Fruit fly (Drosophila melanogaster) whole organism, prepupa: ENCODE data around the gene Or85e.

Experiments used
- Blimp-1 ChIP-seq: fragments of 200-800 bp; sonication (Bioruptor generic); optimal IDR thresholded peaks from 3 replicates; lab custom pipeline; 2017; ENCODE audit warnings: missing biosample characterization, missing genetic modification characterization, mild to moderate bottlenecking, moderate library complexity, missing genetic modification reagents
- CG11762 ChIP-seq: fragments of 200-800 bp; sonication (Bioruptor generic); optimal IDR thresholded peaks from 3 replicates; lab custom pipeline; 2016; ENCODE audit warnings: missing biosample characterization, missing genetic modification characterization; ENCODE audit not compliant: insufficient read depth
- CG15336 ChIP-seq: fragments of 200-800 bp; sonication (Bioruptor generic); IDR thresholded peaks from 2 replicates; pipeline ENCODE4 v1.3.6; 2022; ENCODE audit warnings: missing biosample characterization, missing genetic modification characterization
- CG1621 ChIP-seq: fragments of 200-800 bp; sonication (Bioruptor generic); optimal IDR thresholded peaks from 3 replicates; lab custom pipeline; 2018; ENCODE audit warnings: missing biosample characterization, mild to moderate bottlenecking, missing genetic modification characterization
- CG16779 ChIP-seq: fragments of 200-800 bp; sonication (Bioruptor generic); optimal IDR thresholded peaks from 3 replicates; lab custom pipeline; 2017; ENCODE audit warnings: missing biosample characterization, mild to moderate bottlenecking, missing genetic modification characterization
- CG3032 ChIP-seq: fragments of 200-800 bp; optimal IDR thresholded peaks from 2 replicates; lab custom pipeline; 2019; ENCODE audit warnings: missing biosample characterization, mild to moderate bottlenecking, missing genetic modification characterization, moderate library complexity
- CG31627 ChIP-seq: fragments of 200-800 bp; sonication (Bioruptor generic); optimal IDR thresholded peaks from 3 replicates; lab custom pipeline; 2016; ENCODE audit warnings: missing biosample characterization, missing genetic modification characterization
- CG32006 ChIP-seq: fragments of 200-800 bp; sonication (Bioruptor generic); optimal IDR thresholded peaks from 3 replicates; lab custom pipeline; 2017; ENCODE audit warnings: missing biosample characterization, mild to moderate bottlenecking, missing genetic modification characterization
- CG34406 ChIP-seq: fragments of 200-800 bp; sonication (Bioruptor generic); optimal IDR thresholded peaks from 3 replicates; lab custom pipeline; 2016; ENCODE audit warnings: missing biosample characterization, missing genetic modification characterization
- CG3919 ChIP-seq: fragments of 200-800 bp; sonication (Bioruptor generic); optimal IDR thresholded peaks from 3 replicates; lab custom pipeline; 2016; ENCODE audit warnings: missing biosample characterization, missing genetic modification characterization
- CG4318 ChIP-seq: fragments of 200-800 bp; sonication (Bioruptor generic); optimal IDR thresholded peaks from 3 replicates; lab custom pipeline; 2017; ENCODE audit warnings: missing biosample characterization, mild to moderate bottlenecking, missing genetic modification characterization
- CG6163 ChIP-seq: fragments of 200-800 bp; sonication (Bioruptor generic); IDR thresholded peaks from 3 replicates; pipeline ENCODE4 v1.3.6; 2022; ENCODE audit warnings: missing biosample characterization, missing genetic modification characterization
- CG6276 ChIP-seq: fragments of 200-800 bp; sonication (Bioruptor generic); optimal IDR thresholded peaks from 2 replicates; lab custom pipeline; 2017; ENCODE audit warnings: missing biosample characterization, mild to moderate bottlenecking, missing genetic modification characterization
- CG6792 ChIP-seq: fragments of 200-800 bp; sonication (Bioruptor generic); optimal IDR thresholded peaks from 3 replicates; lab custom pipeline; 2016; ENCODE audit warnings: missing biosample characterization, missing genetic modification characterization
- CG6808 ChIP-seq: fragments of 200-800 bp; sonication (Bioruptor generic); optimal IDR thresholded peaks from 3 replicates; lab custom pipeline; 2017; ENCODE audit warnings: missing biosample characterization, missing genetic modification characterization, mild to moderate bottlenecking, moderate library complexity, missing genetic modification reagents
- CG6854 ChIP-seq: fragments of 200-800 bp; sonication (Bioruptor generic); optimal IDR thresholded peaks from 2 replicates; lab custom pipeline; 2017; ENCODE audit warnings: missing biosample characterization, mild to moderate bottlenecking, missing genetic modification characterization
- CG7368 ChIP-seq: fragments of 200-800 bp; sonication (Bioruptor generic); optimal IDR thresholded peaks from 3 replicates; lab custom pipeline; 2016; ENCODE audit warnings: missing biosample characterization, missing genetic modification characterization
- CG8632 ChIP-seq: fragments of 200-800 bp; sonication (Bioruptor generic); optimal IDR thresholded peaks from 3 replicates; lab custom pipeline; 2016; ENCODE audit warnings: missing biosample characterization, missing genetic modification characterization
- Eip75B ChIP-seq: fragments of 200-800 bp; sonication (Bioruptor generic); optimal IDR thresholded peaks from 3 replicates; lab custom pipeline; 2016; ENCODE audit warnings: missing biosample characterization, missing genetic modification characterization
- Eip93F ChIP-seq: fragments of 200-800 bp; sonication (Bioruptor generic); optimal IDR thresholded peaks from 2 replicates; lab custom pipeline; 2016; ENCODE audit warnings: missing biosample characterization, mild to moderate bottlenecking, missing genetic modification characterization
- Ets21C ChIP-seq: fragments of 200-800 bp; sonication (Bioruptor generic); optimal IDR thresholded peaks from 3 replicates; lab custom pipeline; 2016; ENCODE audit warnings: missing biosample characterization, missing genetic modification characterization
- Ets96B ChIP-seq: fragments of 200-800 bp; optimal IDR thresholded peaks from 2 replicates; lab custom pipeline; 2019; ENCODE audit warnings: missing biosample characterization, mild to moderate bottlenecking, missing genetic modification characterization, moderate library complexity
- Hr38 ChIP-seq: sonication (Bioruptor generic); optimal IDR thresholded peaks from 2 replicates; lab custom pipeline; 2016; ENCODE audit warnings: missing biosample characterization, missing genetic modification characterization
- Hr39 ChIP-seq: fragments of 200-800 bp; sonication (Bioruptor generic); optimal IDR thresholded peaks from 2 replicates; lab custom pipeline; 2016; ENCODE audit warnings: missing biosample characterization, missing genetic modification characterization
- Met ChIP-seq: fragments of 200-800 bp; sonication (Bioruptor generic); optimal IDR thresholded peaks from 3 replicates; lab custom pipeline; 2016; ENCODE audit warnings: missing biosample characterization, missing genetic modification characterization
- OdsH ChIP-seq: fragments of 200-800 bp; sonication (Bioruptor generic); optimal IDR thresholded peaks from 3 replicates; lab custom pipeline; 2016; ENCODE audit warnings: missing biosample characterization, missing genetic modification characterization
- Smox ChIP-seq: fragments of 200-800 bp; sonication (Bioruptor generic); optimal IDR thresholded peaks from 3 replicates; lab custom pipeline; 2016; ENCODE audit warnings: missing biosample characterization, missing genetic modification characterization
- Sox102F ChIP-seq: fragments of 200-800 bp; sonication (Bioruptor generic); optimal IDR thresholded peaks from 2 replicates; lab custom pipeline; 2016; ENCODE audit warnings: missing biosample characterization, mild to moderate bottlenecking, missing genetic modification characterization
- Sox14 ChIP-seq: fragments of 200-800 bp; sonication (Bioruptor generic); optimal IDR thresholded peaks from 3 replicates; lab custom pipeline; 2016; ENCODE audit warnings: missing biosample characterization, missing genetic modification characterization
- Sox15 ChIP-seq: fragments of 200-800 bp; sonication (Bioruptor generic); optimal IDR thresholded peaks from 3 replicates; lab custom pipeline; 2016; ENCODE audit warnings: missing biosample characterization, missing genetic modification characterization
- acj6 ChIP-seq: fragments of 200-800 bp; sonication (Bioruptor generic); optimal IDR thresholded peaks from 3 replicates; lab custom pipeline; 2016; ENCODE audit warnings: missing biosample characterization, missing genetic modification characterization
- dac ChIP-seq: fragments of 200-800 bp; sonication (Bioruptor generic); optimal IDR thresholded peaks from 2 replicates; lab custom pipeline; 2017; ENCODE audit warnings: missing biosample characterization, mild to moderate bottlenecking, missing genetic modification characterization
- eg ChIP-seq: fragments of 200-800 bp; sonication (Bioruptor generic); IDR thresholded peaks from 3 replicates; pipeline ENCODE4 v1.3.6; 2022; ENCODE audit warnings: missing biosample characterization, missing genetic modification characterization
- esn ChIP-seq: fragments of 200-800 bp; sonication (Bioruptor generic); optimal IDR thresholded peaks from 2 replicates; lab custom pipeline; 2016; ENCODE audit warnings: missing biosample characterization, mild to moderate bottlenecking, missing genetic modification characterization, moderate library complexity
- fd59A ChIP-seq: fragments of 200-800 bp; sonication (Bioruptor generic); optimal IDR thresholded peaks from 2 replicates; lab custom pipeline; 2017; ENCODE audit warnings: missing biosample characterization, mild to moderate bottlenecking, missing genetic modification characterization, missing genetic modification reagents
- fd85E ChIP-seq: fragments of 200-800 bp; sonication (Bioruptor generic); optimal IDR thresholded peaks from 3 replicates; lab custom pipeline; 2016; ENCODE audit warnings: missing biosample characterization, missing genetic modification characterization
- fkh ChIP-seq: fragments of 200-800 bp; sonication (Bioruptor generic); optimal IDR thresholded peaks from 3 replicates; lab custom pipeline; 2017; ENCODE audit warnings: missing biosample characterization, mild to moderate bottlenecking, missing genetic modification characterization, moderate library complexity
- lz ChIP-seq: fragments of 200-800 bp; sonication (Bioruptor generic); optimal IDR thresholded peaks from 3 replicates; lab custom pipeline; 2016; ENCODE audit warnings: missing biosample characterization, missing genetic modification characterization
- net ChIP-seq: fragments of 200-800 bp; sonication (Bioruptor generic); optimal IDR thresholded peaks from 3 replicates; lab custom pipeline; 2016; ENCODE audit warnings: missing biosample characterization, missing genetic modification characterization
- salr ChIP-seq, 2 experiments: fragments of 200-800 bp; sonication (Bioruptor generic); optimal IDR thresholded peaks; 3 replicates each; lab custom pipeline; 2016 to 2018; ENCODE audit warnings: missing biosample characterization in 2 of 2, missing genetic modification characterization in 2 of 2, mild to moderate bottlenecking in 1 of 2
- spab ChIP-seq: fragments of 200-800 bp; sonication (Bioruptor generic); optimal IDR thresholded peaks from 2 replicates; lab custom pipeline; 2017; ENCODE audit warnings: missing biosample characterization, mild to moderate bottlenecking, missing genetic modification characterization, missing genetic modification reagents
- svp ChIP-seq: fragments of 200-800 bp; sonication (Bioruptor generic); peaks from one replicate; lab custom pipeline; 2016; ENCODE audit warnings: missing biosample characterization, missing genetic modification characterization
- topi ChIP-seq: fragments of 200-800 bp; sonication (Bioruptor generic); optimal IDR thresholded peaks from 3 replicates; lab custom pipeline; 2016; ENCODE audit warnings: missing biosample characterization, missing genetic modification characterization
- vri ChIP-seq: fragments of 200-800 bp; sonication (Bioruptor generic); optimal IDR thresholded peaks from 3 replicates; lab custom pipeline; 2016; ENCODE audit warnings: missing biosample characterization, mild to moderate bottlenecking, missing genetic modification characterization

Gene Or85e

dm6 chr3R:8659907-8660660 is 24.4 kb upstream of the Or85e start (continued):
- TF ChIP-seq CG34406 (GFP tag; lab: Kevin White, UChicago) (no peak), acj6 (GFP tag; lab: Kevin White, UChicago) (no peak), Hr39 (GFP tag; lab: Kevin White, UChicago) (no peak), CG8632 (no peak), lz (GFP tag; lab: Kevin White, UChicago) (peak; percentile 34), CG6854 (GFP tag; lab: Kevin White, UChicago) (peak; percentile 27), CG6163 (GFP tag; lab: Robert Waterston, UW) (peak; percentile 52), esn (GFP tag; lab: Kevin White, UChicago) (no peak), topi (GFP tag; lab: Kevin White, UChicago) (no peak), eg (GFP tag; lab: Robert Waterston, UW) (0 out of 3 replicates have a peak, but pooled peaks have one; percentile 31), Ets96B (tag; lab: Kevin White, UChicago) (no peak), Blimp-1 (GFP tag; lab: Kevin White, UChicago) (peak; percentile 54), CG7368 (GFP tag; lab: Kevin White, UChicago) (peak; percentile 9), CG11762 (GFP tag; lab: Kevin White, UChicago) (no peak), CG32006 (GFP tag; lab: Kevin White, UChicago) (no peak), fd59A (GFP tag; lab: Kevin White, UChicago) (no peak)
- TF ChIP-seq, all 60 proteins: peak for 17

DNA sequence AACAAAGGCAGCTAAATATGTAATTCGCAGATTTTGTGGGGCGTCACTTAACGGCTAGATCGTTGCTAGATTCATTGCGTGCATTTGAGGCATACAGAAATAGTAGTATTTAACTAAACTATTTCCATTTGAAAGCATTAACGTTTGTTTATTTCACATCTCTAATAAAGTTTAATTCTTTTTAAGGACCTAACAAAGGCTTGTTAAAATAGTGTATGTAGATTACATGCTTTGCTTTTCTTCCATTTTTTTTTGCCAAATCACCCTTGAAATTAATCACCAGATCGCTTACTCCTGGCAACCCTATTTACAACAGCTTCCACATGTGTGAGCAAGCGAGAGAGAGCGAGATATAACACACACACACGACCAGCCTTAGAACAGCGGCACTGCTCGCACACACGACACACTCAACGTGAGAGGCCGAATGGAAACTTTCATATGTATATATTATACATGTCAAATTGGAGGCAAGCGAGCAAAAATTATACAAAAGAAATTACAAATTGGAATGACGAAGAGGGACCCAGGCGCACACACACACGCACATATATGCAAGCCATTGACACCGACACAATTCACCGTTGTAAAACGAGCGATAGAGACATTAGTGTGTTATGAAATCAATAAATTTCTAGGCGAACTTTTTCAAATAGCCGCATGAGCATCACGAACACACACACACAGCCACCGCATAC is 23.7 kb upstream of the Or85e start:
- TF ChIP-seq CG1621 = no peak
- peak; percentile 67 for TF ChIP-seq Sox102F (GFP tag; lab: Kevin White, UChicago)
- peak; percentile 67 for TF ChIP-seq Hr39 (GFP tag; lab: Kevin White, UChicago)
- TF ChIP-seq Ets96B (tag; lab: Kevin White, UChicago) = peak; percentile 15
- TF ChIP-seq Blimp-1 (GFP tag; lab: Kevin White, UChicago) = peak; percentile 45
- TF ChIP-seq CG6792 (GFP tag; lab: Kevin White, UChicago) = peak; percentile 36
- no peak for TF ChIP-seq fd85E (GFP tag; lab: Kevin White, UChicago)
- peak; percentile 62 for TF ChIP-seq CG3919 (GFP tag; lab: Kevin White, UChicago)
- TF ChIP-seq CG31627 (GFP tag; lab: Kevin White, UChicago) = peak; percentile 62
- TF ChIP-seq dac = peak; percentile 7
- TF ChIP-seq fkh (GFP tag; lab: Kevin White, UChicago) = peak; percentile 29
- TF ChIP-seq CG15336 = peak; percentile 54; the same call in 1 of the 2 replicates
- peak; percentile 62 for TF ChIP-seq Eip93F (GFP tag; lab: Kevin White, UChicago)
- peak; percentile 21 for TF ChIP-seq CG3032 (tag; lab: Kevin White, UChicago)
- TF ChIP-seq spab = peak; percentile 58
- peak; percentile 41 for TF ChIP-seq CG4318
- peak; percentile 71 for TF ChIP-seq Smox (GFP tag; lab: Kevin White, UChicago)
- TF ChIP-seq CG16779 (tag; lab: Kevin White, UChicago) = peak; percentile 3
- TF ChIP-seq svp = peak; percentile 87
- TF ChIP-seq salr (GFP tag; optimal IDR thresholded peaks at IDR 0.05; lab: Kevin White, UChicago) = peak in 1 of 2 experiments; percentile 38
- peak; percentile 74 for TF ChIP-seq Met (GFP tag; lab: Kevin White, UChicago)
- TF ChIP-seq OdsH (GFP tag; lab: Kevin White, UChicago) = peak; percentile 56
- TF ChIP-seq eg (GFP tag; lab: Robert Waterston, UW) = peak; percentile 60; the same call in 2 of the 3 replicates
- peak; percentile 64 for TF ChIP-seq CG6808 (GFP tag; lab: Kevin White, UChicago)
- TF ChIP-seq fd59A (GFP tag; lab: Kevin White, UChicago) = peak; percentile 5
- peak; percentile 57 for TF ChIP-seq Ets21C (GFP tag; lab: Kevin White, UChicago)
- peak; percentile 47 for TF ChIP-seq CG34406 (GFP tag; lab: Kevin White, UChicago)
- peak; percentile 62 for TF ChIP-seq topi (GFP tag; lab: Kevin White, UChicago)
- peak; percentile 40 for TF ChIP-seq CG6854 (GFP tag; lab: Kevin White, UChicago)
- peak; percentile 84 for TF ChIP-seq vri (GFP tag; lab: Kevin White, UChicago)
- no peak for TF ChIP-seq CG6276 (GFP tag; lab: Kevin White, UChicago)
- TF ChIP-seq esn (GFP tag; lab: Kevin White, UChicago) = peak; percentile 80
- peak; percentile 61 for TF ChIP-seq acj6 (GFP tag; lab: Kevin White, UChicago)
- peak; percentile 74 for TF ChIP-seq Eip75B (GFP tag; lab: Kevin White, UChicago)
- peak; percentile 49 for TF ChIP-seq CG11762 (GFP tag; lab: Kevin White, UChicago)
- no peak for TF ChIP-seq Hr38 (GFP tag; lab: Kevin White, UChicago)
- TF ChIP-seq Sox15 (GFP tag; lab: Kevin White, UChicago) = no peak
- TF ChIP-seq net (GFP tag; lab: Kevin White, UChicago) = peak; percentile 63
- peak; percentile 73; the same call in 2 of the 3 replicates for TF ChIP-seq CG6163 (GFP tag; lab: Robert Waterston, UW)
- peak; percentile 78 for TF ChIP-seq Sox14 (GFP tag; lab: Kevin White, UChicago)
